Fruit fly (Drosophila melanogaster) whole organism, prepupa: ENCODE data around the gene TfIIA-L.

Source experiments
- CG11762 ChIP-seq: fragments of 200-800 bp; sonication (Bioruptor generic); optimal IDR thresholded peaks from 3 replicates; lab custom pipeline; 2016; ENCODE audit warnings: missing biosample characterization, missing genetic modification characterization; ENCODE audit not compliant: insufficient read depth
- CG32006 ChIP-seq: fragments of 200-800 bp; sonication (Bioruptor generic); optimal IDR thresholded peaks from 3 replicates; lab custom pipeline; 2017; ENCODE audit warnings: missing biosample characterization, mild to moderate bottlenecking, missing genetic modification characterization
- CG6163 ChIP-seq: fragments of 200-800 bp; sonication (Bioruptor generic); IDR thresholded peaks from 3 replicates; pipeline ENCODE4 v1.3.6; 2022; ENCODE audit warnings: missing biosample characterization, missing genetic modification characterization
- CG6808 ChIP-seq: fragments of 200-800 bp; sonication (Bioruptor generic); optimal IDR thresholded peaks from 3 replicates; lab custom pipeline; 2017; ENCODE audit warnings: missing biosample characterization, missing genetic modification characterization, mild to moderate bottlenecking, moderate library complexity, missing genetic modification reagents
- CG6854 ChIP-seq: fragments of 200-800 bp; sonication (Bioruptor generic); optimal IDR thresholded peaks from 2 replicates; lab custom pipeline; 2017; ENCODE audit warnings: missing biosample characterization, mild to moderate bottlenecking, missing genetic modification characterization
- CG8319 ChIP-seq: fragments of 200-800 bp; sonication (Bioruptor generic); optimal IDR thresholded peaks from 3 replicates; lab custom pipeline; 2016; ENCODE audit warnings: missing biosample characterization, missing genetic modification characterization
- CG8632 ChIP-seq: fragments of 200-800 bp; sonication (Bioruptor generic); optimal IDR thresholded peaks from 3 replicates; lab custom pipeline; 2016; ENCODE audit warnings: missing biosample characterization, missing genetic modification characterization
- Hr39 ChIP-seq: fragments of 200-800 bp; sonication (Bioruptor generic); optimal IDR thresholded peaks from 2 replicates; lab custom pipeline; 2016; ENCODE audit warnings: missing biosample characterization, missing genetic modification characterization
- Hr4 ChIP-seq: fragments of 200-800 bp; sonication (Bioruptor generic); optimal IDR thresholded peaks from 3 replicates; lab custom pipeline; 2016; ENCODE audit warnings: missing biosample characterization, missing genetic modification characterization
- OdsH ChIP-seq: fragments of 200-800 bp; sonication (Bioruptor generic); optimal IDR thresholded peaks from 3 replicates; lab custom pipeline; 2016; ENCODE audit warnings: missing biosample characterization, missing genetic modification characterization
- Smox ChIP-seq: fragments of 200-800 bp; sonication (Bioruptor generic); optimal IDR thresholded peaks from 3 replicates; lab custom pipeline; 2016; ENCODE audit warnings: missing biosample characterization, missing genetic modification characterization
- svp ChIP-seq: fragments of 200-800 bp; sonication (Bioruptor generic); peaks from one replicate; lab custom pipeline; 2016; ENCODE audit warnings: missing biosample characterization, missing genetic modification characterization

dm6 chr3R:27238438-27239301 is 12.2 kb upstream of the TfIIA-L start, which contains the start of the genes CG31064 and PolA2:
- TF ChIP-seq CG6163 (no peak), svp (GFP tag; lab: Kevin White, UChicago) (no peak), Hr4 (GFP tag; lab: Kevin White, UChicago) (no peak), OdsH (no peak), CG6808 (GFP tag; lab: Kevin White, UChicago) (no peak), CG6854 (no peak), Smox (GFP tag; lab: Kevin White, UChicago) (no peak), CG11762 (GFP tag; lab: Kevin White, UChicago) (no peak), CG8319 (GFP tag; lab: Kevin White, UChicago) (no peak), Hr39 (GFP tag; lab: Kevin White, UChicago) (no peak), CG32006 (no peak), CG8632 (GFP tag; lab: Kevin White, UChicago) (no peak)
